Worm (Caenorhabditis elegans) whole organism, L4 larva: ENCODE measurements around the gene F09A5.2.

Source experiments
- F26F4.8 ChIP-seq: fragments of 200-800 bp; sonication (Bioruptor generic); conservative IDR thresholded peaks from 2 replicates; pipeline ENCODE4 v1.3.6; 2022; ENCODE audit warnings: missing genetic modification characterization, missing compliant biosample characterization
- F44E2.7 ChIP-seq: fragments of 200-800 bp; sonication (Bioruptor generic); IDR thresholded peaks from 2 replicates; pipeline ENCODE4 v2.1.2; 2022; ENCODE audit warnings: missing genetic modification characterization, missing compliant biosample characterization
- F49E8.2 ChIP-seq: sonication (generic microtip); optimal IDR thresholded peaks from 2 replicates; lab custom pipeline; 2016; ENCODE audit warnings: missing compliant biosample characterization, mild to moderate bottlenecking, missing genetic modification characterization, borderline replicate concordance
- R02D3.7 ChIP-seq: fragments of 150-350 bp; sonication (generic microtip); optimal IDR thresholded peaks from 3 replicates; lab custom pipeline; 2014; ENCODE audit warnings: missing biosample characterization, missing genetic modification characterization
- T26A8.4 ChIP-seq: fragments of 200-800 bp; sonication (Bioruptor generic); IDR thresholded peaks from 2 replicates; pipeline ENCODE4 v1.3.6; 2022; ENCODE audit warnings: missing genetic modification characterization, missing compliant biosample characterization
- Y5F2A.4 ChIP-seq: fragments of 200-800 bp; sonication (Bioruptor generic); optimal IDR thresholded peaks from 2 replicates; lab custom pipeline; 2018; ENCODE audit warnings: mild to moderate bottlenecking, missing genetic modification characterization, missing compliant biosample characterization
- ZK337.2 ChIP-seq: fragments of 200-800 bp; sonication (Bioruptor generic); IDR thresholded peaks from 2 replicates; pipeline ENCODE4 v1.3.6; 2022; ENCODE audit warnings: missing genetic modification reagents, missing genetic modification characterization, missing compliant biosample characterization
- aha-1 ChIP-seq: fragments of 150-350 bp; peaks from one replicate; lab custom pipeline; 2014; ENCODE audit warnings: missing biosample characterization, missing genetic modification characterization
- ceh-62 ChIP-seq: sonication (generic microtip); optimal IDR thresholded peaks from 2 replicates; lab custom pipeline; 2017; ENCODE audit warnings: missing biosample characterization, missing genetic modification characterization
- ctbp-1 ChIP-seq: fragments of 200-800 bp; sonication (Bioruptor generic); IDR thresholded peaks from 2 replicates; pipeline ENCODE4 v1.3.6; 2022; ENCODE audit warnings: missing genetic modification reagents, missing genetic modification characterization, missing compliant biosample characterization
- daf-16 ChIP-seq, 3 experiments: sonication (generic microtip); optimal IDR thresholded peaks; 2 replicates each; lab custom pipeline; 2016 to 2017; ENCODE audit warnings: missing genetic modification characterization in 3 of 3, missing genetic modification reagents in 3 of 3, mild to moderate bottlenecking in 2 of 3, missing compliant biosample characterization in 2 of 3, missing biosample characterization in 1 of 3, moderate library complexity in 1 of 3
- dmd-8 ChIP-seq: fragments of 200-800 bp; sonication (Bioruptor generic); IDR thresholded peaks from 2 replicates; pipeline ENCODE4 v1.3.6; 2022; ENCODE audit warnings: missing genetic modification characterization, missing compliant biosample characterization
- duxl-1 ChIP-seq: sonication (generic microtip); optimal IDR thresholded peaks from 2 replicates; lab custom pipeline; 2016; ENCODE audit warnings: mild to moderate bottlenecking, missing genetic modification characterization, moderate library complexity, missing compliant biosample characterization; ENCODE audit not compliant: poor library complexity
- dve-1 ChIP-seq: sonication (generic microtip); optimal IDR thresholded peaks from 2 replicates; lab custom pipeline; 2017; ENCODE audit warnings: antibody characterized with exemption, mild to moderate bottlenecking, missing genetic modification characterization, missing compliant biosample characterization; ENCODE audit not compliant: insufficient read depth
- egl-27 ChIP-seq: sonication (generic microtip); optimal IDR thresholded peaks from 3 replicates; lab custom pipeline; 2017; ENCODE audit warnings: missing biosample characterization, missing genetic modification reagents, missing genetic modification characterization
- fos-1 ChIP-seq: fragments of 150-350 bp; optimal IDR thresholded peaks from 2 replicates; lab custom pipeline; 2014; ENCODE audit warnings: missing biosample characterization, missing genetic modification characterization
- hlh-11 ChIP-seq: fragments of 200-800 bp; sonication (Bioruptor generic); optimal IDR thresholded peaks from 2 replicates; lab custom pipeline; 2018; ENCODE audit warnings: mild to moderate bottlenecking, missing genetic modification characterization, missing compliant biosample characterization
- hlh-30 ChIP-seq: sonication (generic microtip); optimal IDR thresholded peaks from 2 replicates; lab custom pipeline; 2017; ENCODE audit warnings: antibody characterized with exemption, mild to moderate bottlenecking, missing genetic modification characterization, missing compliant biosample characterization; ENCODE audit not compliant: insufficient read depth
- hmg-1.1 ChIP-seq: fragments of 200-800 bp; sonication (Bioruptor generic); IDR thresholded peaks from 2 replicates; pipeline ENCODE4 v1.3.6; 2022; ENCODE audit warnings: missing genetic modification reagents, missing genetic modification characterization, missing compliant biosample characterization
- lin-1 ChIP-seq: fragments of 200-800 bp; sonication (Bioruptor generic); IDR thresholded peaks from 2 replicates; pipeline ENCODE4 v1.3.6; 2022; ENCODE audit warnings: missing genetic modification reagents, missing genetic modification characterization, missing compliant biosample characterization
- lin-13 ChIP-seq: fragments of 150-350 bp; optimal IDR thresholded peaks from 2 replicates; lab custom pipeline; 2014; ENCODE audit warnings: missing biosample characterization, missing genetic modification reagents, missing genetic modification characterization
- lin-15B ChIP-seq: fragments of 150-350 bp; sonication (generic microtip); optimal IDR thresholded peaks from 3 replicates; lab custom pipeline; 2014; ENCODE audit warnings: missing biosample characterization, missing genetic modification characterization
- lin-39 ChIP-seq: fragments of 150-350 bp; optimal IDR thresholded peaks from 2 replicates; lab custom pipeline; 2014; ENCODE audit warnings: missing biosample characterization, missing genetic modification reagents, missing genetic modification characterization
- lir-3 ChIP-seq: sonication (generic microtip); optimal IDR thresholded peaks from 2 replicates; lab custom pipeline; 2016; ENCODE audit warnings: mild to moderate bottlenecking, missing genetic modification characterization, missing compliant biosample characterization
- madf-9 ChIP-seq: fragments of 200-800 bp; sonication (Bioruptor generic); conservative IDR thresholded peaks from 2 replicates; pipeline ENCODE4 v1.3.6; 2022; ENCODE audit warnings: missing genetic modification reagents, missing genetic modification characterization, missing compliant biosample characterization
- mdt-29 ChIP-seq: fragments of 200-800 bp; sonication (Bioruptor generic); IDR thresholded peaks from 2 replicates; pipeline ENCODE4 v1.3.6; 2022; ENCODE audit warnings: missing genetic modification reagents, missing genetic modification characterization, missing compliant biosample characterization
- mep-1 ChIP-seq: fragments of 150-350 bp; sonication (generic microtip); optimal IDR thresholded peaks from 3 replicates; lab custom pipeline; 2014; ENCODE audit warnings: missing biosample characterization, missing genetic modification characterization
- mxl-2 ChIP-seq: fragments of 200-800 bp; sonication (Bioruptor generic); conservative IDR thresholded peaks from 2 replicates; pipeline ENCODE4 v1.3.6; 2022; ENCODE audit warnings: missing genetic modification reagents, missing genetic modification characterization, missing compliant biosample characterization
- mxl-3 ChIP-seq: fragments of 200-800 bp; sonication (Bioruptor generic); optimal IDR thresholded peaks from 2 replicates; lab custom pipeline; 2018; ENCODE audit warnings: mild to moderate bottlenecking, missing genetic modification characterization, missing compliant biosample characterization
- nhr-10 ChIP-seq: fragments of 150-350 bp; optimal IDR thresholded peaks from 2 replicates; lab custom pipeline; 2014; ENCODE audit warnings: missing biosample characterization, missing genetic modification characterization
- nhr-102 ChIP-seq: sonication (generic microtip); optimal IDR thresholded peaks from 2 replicates; lab custom pipeline; 2016; ENCODE audit warnings: mild to moderate bottlenecking, missing genetic modification characterization, moderate library complexity, missing compliant biosample characterization
- nhr-11 ChIP-seq: fragments of 150-350 bp; optimal IDR thresholded peaks from 2 replicates; lab custom pipeline; 2014; ENCODE audit warnings: missing biosample characterization, missing genetic modification characterization
- nhr-237 ChIP-seq: sonication (generic microtip); optimal IDR thresholded peaks from 2 replicates; lab custom pipeline; 2017; ENCODE audit warnings: missing biosample characterization, missing genetic modification characterization
- nhr-41 ChIP-seq: fragments of 200-800 bp; sonication (Bioruptor generic); IDR thresholded peaks from 2 replicates; pipeline ENCODE4 v1.3.6; 2022; ENCODE audit warnings: missing genetic modification reagents, missing genetic modification characterization, missing compliant biosample characterization
- pha-4 ChIP-seq, 2 experiments: fragments of 150-350 bp in 1 of 2; fragments of 200-800 bp in 1 of 2; sonication (Bioruptor generic) in 1 of 2; IDR thresholded peaks in 1 of 2; optimal IDR thresholded peaks in 1 of 2; 2 replicates each; pipeline versions ENCODE4 v1.3.6 to Lab custom; 2014 to 2022; ENCODE audit warnings: missing genetic modification characterization in 2 of 2, missing genetic modification reagents in 2 of 2, missing biosample characterization in 1 of 2, missing compliant biosample characterization in 1 of 2
- pqm-1 ChIP-seq: sonication (generic microtip); optimal IDR thresholded peaks from 2 replicates; lab custom pipeline; 2017; ENCODE audit warnings: missing biosample characterization, missing genetic modification characterization
- sdz-12 ChIP-seq: fragments of 200-800 bp; sonication (Bioruptor generic); optimal IDR thresholded peaks from 2 replicates; lab custom pipeline; 2018; ENCODE audit warnings: mild to moderate bottlenecking, missing genetic modification characterization, missing compliant biosample characterization
- skn-1 ChIP-seq: fragments of 150-350 bp; optimal IDR thresholded peaks from 2 replicates; lab custom pipeline; 2014; ENCODE audit warnings: missing biosample characterization, missing genetic modification characterization
- snpc-1.2 ChIP-seq: fragments of 200-800 bp; sonication (Bioruptor generic); IDR thresholded peaks from 2 replicates; pipeline ENCODE4 v1.3.6; 2022; ENCODE audit warnings: missing genetic modification reagents, missing genetic modification characterization, missing compliant biosample characterization
- snpc-4 ChIP-seq: fragments of 150-350 bp; optimal IDR thresholded peaks from 2 replicates; lab custom pipeline; 2014; ENCODE audit warnings: missing biosample characterization, missing genetic modification characterization
- unc-130 ChIP-seq: sonication (generic microtip); optimal IDR thresholded peaks from 2 replicates; lab custom pipeline; 2016; ENCODE audit warnings: missing genetic modification reagents, missing genetic modification characterization, missing compliant biosample characterization
- unc-39 ChIP-seq: sonication (generic microtip); optimal IDR thresholded peaks from 2 replicates; lab custom pipeline; 2017; ENCODE audit warnings: missing biosample characterization, missing genetic modification characterization
- vab-7 ChIP-seq: fragments of 200-800 bp; sonication (Bioruptor generic); IDR thresholded peaks from 2 replicates; pipeline ENCODE4 v1.3.6; 2022; ENCODE audit warnings: missing genetic modification reagents, missing genetic modification characterization, missing compliant biosample characterization
- zfp-3 ChIP-seq: fragments of 200-800 bp; sonication (Bioruptor generic); conservative IDR thresholded peaks from 2 replicates; pipeline ENCODE4 v1.3.6; 2022; ENCODE audit warnings: missing genetic modification reagents, missing genetic modification characterization, missing compliant biosample characterization
- zip-2 ChIP-seq: fragments of 150-350 bp; optimal IDR thresholded peaks from 2 replicates; lab custom pipeline; 2014; ENCODE audit warnings: missing biosample characterization, missing genetic modification characterization
- ztf-11 ChIP-seq: fragments of 150-350 bp; optimal IDR thresholded peaks from 2 replicates; lab custom pipeline; 2014; ENCODE audit warnings: missing biosample characterization, missing genetic modification characterization
- ztf-7 ChIP-seq: fragments of 150-350 bp; optimal IDR thresholded peaks from 2 replicates; lab custom pipeline; 2014; ENCODE audit warnings: missing biosample characterization, missing genetic modification characterization

F09A5.2 gene

ce11 chrX:13106177-13106761 lies 28.6 kb upstream of the F09A5.2 start (continued):
- TF ChIP-seq F44E2.7 (GFP tag; lab: Robert Waterston, UW) = no peak
- no peak for TF ChIP-seq ctbp-1 (GFP tag; lab: Robert Waterston, UW)
- no peak for TF ChIP-seq lir-3 (tag; lab: Kevin White, UChicago)
- TF ChIP-seq F49E8.2 (tag; lab: Kevin White, UChicago) = no peak
- no peak for TF ChIP-seq ztf-11
- TF ChIP-seq lin-1 (GFP tag; lab: Robert Waterston, UW) = no peak
- no peak for TF ChIP-seq madf-9
- no peak for TF ChIP-seq vab-7 (GFP tag; lab: Robert Waterston, UW)
- TF ChIP-seq fos-1 (tag; lab: Kevin White, UChicago) = no peak
- peak; percentile 49 for TF ChIP-seq nhr-11 (tag; lab: Kevin White, UChicago)
- no peak for TF ChIP-seq snpc-1.2 (GFP tag; lab: Robert Waterston, UW)
- TF ChIP-seq F26F4.8 (GFP tag; lab: Robert Waterston, UW) = no peak
- TF ChIP-seq R02D3.7 (tag; lab: Kevin White, UChicago) = no peak
- TF ChIP-seq ztf-7 = no peak
- TF ChIP-seq daf-16 (GFP tag; optimal IDR thresholded peaks at IDR 0.05; lab: Kevin White, UChicago) = peak in 1 of 2 experiments; percentile 90
- TF ChIP-seq daf-16 (tag; optimal IDR thresholded peaks at IDR 0.05; lab: Kevin White, UChicago) = peak; percentile 49
- TF ChIP-seq ceh-62 (tag; lab: Kevin White, UChicago) = no peak
- TF ChIP-seq pqm-1 (tag; lab: Kevin White, UChicago) = peak; percentile 68
- no peak for TF ChIP-seq snpc-4 (tag; lab: Kevin White, UChicago)
- no peak for TF ChIP-seq zip-2 (tag; lab: Kevin White, UChicago)
- TF ChIP-seq skn-1 (tag; lab: Kevin White, UChicago) = no peak
- 0 out of 2 replicates have a peak, but pooled peaks have one; percentile 43 for TF ChIP-seq mdt-29
- TF ChIP-seq lin-39 (tag; lab: Kevin White, UChicago) = no peak
- peak; percentile 3 for TF ChIP-seq nhr-102 (tag; lab: Kevin White, UChicago)
- TF ChIP-seq lin-15B (tag; lab: Kevin White, UChicago) = no peak
- TF ChIP-seq hmg-1.1 (GFP tag; lab: Robert Waterston, UW) = no peak
- no peak for TF ChIP-seq dmd-8 (GFP tag; lab: Robert Waterston, UW)
- no peak for TF ChIP-seq unc-39 (tag; lab: Kevin White, UChicago)
- no peak for TF ChIP-seq pha-4 (GFP tag; IDR thresholded peaks at IDR 0.05; lab: Robert Waterston, UW)
- TF ChIP-seq pha-4 (tag; optimal IDR thresholded peaks at IDR 0.05; lab: Kevin White, UChicago) = no peak

DNA sequence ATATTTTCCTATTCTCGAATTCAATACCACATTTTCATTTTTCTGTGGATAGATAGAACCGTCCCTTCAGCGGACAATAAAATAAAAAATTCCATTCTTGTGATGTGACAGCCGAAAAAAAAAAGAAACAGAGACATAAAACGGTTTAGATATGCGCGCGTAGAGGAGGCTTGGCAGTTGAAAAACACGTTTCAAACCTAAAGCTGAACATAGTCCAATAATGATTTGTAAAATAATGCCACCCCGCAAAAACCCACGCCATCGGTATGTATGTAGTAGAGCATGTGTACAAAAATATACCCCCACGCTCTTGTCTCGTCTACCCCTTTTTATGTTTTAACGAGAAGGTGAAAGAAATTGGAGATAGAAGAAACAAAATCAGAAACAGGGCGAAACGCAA lies 26.2 kb upstream of the F09A5.2 start:
- TF ChIP-seq sdz-12 (GFP tag; lab: Kevin White, UChicago) (peak; percentile 36), duxl-1 (tag; lab: Kevin White, UChicago) (no peak), egl-27 (tag; lab: Kevin White, UChicago) (no peak), hmg-1.1 (GFP tag; lab: Robert Waterston, UW) (peak; percentile 29; the same call in 1 of the 2 replicates), nhr-41 (GFP tag; lab: Robert Waterston, UW) (peak; percentile 74; the same call in 1 of the 2 replicates), mxl-3 (GFP tag; lab: Kevin White, UChicago) (peak; percentile 23), Y5F2A.4 (no peak), hlh-30 (tag; lab: Kevin White, UChicago) (peak; percentile 26), zfp-3 (GFP tag; lab: Robert Waterston, UW) (peak; percentile 56; the same call in 1 of the 2 replicates), nhr-10 (tag; lab: Kevin White, UChicago) (no peak), lir-3 (tag; lab: Kevin White, UChicago) (no peak), mep-1 (tag; lab: Kevin White, UChicago) (peak; percentile 44), mxl-2 (GFP tag; lab: Robert Waterston, UW) (no peak), dve-1 (peak; percentile 46), hlh-11 (tag; lab: Kevin White, UChicago) (peak; percentile 54), unc-130 (GFP tag; lab: Kevin White, UChicago) (no peak), ZK337.2 (GFP tag; lab: Robert Waterston, UW) (no peak), nhr-237 (tag; lab: Kevin White, UChicago) (no peak), aha-1 (tag; lab: Kevin White, UChicago) (peak; percentile 47), T26A8.4 (GFP tag; lab: Robert Waterston, UW) (no peak), lin-13 (GFP tag; lab: Kevin White, UChicago) (peak; percentile 52)
